Worm (Caenorhabditis elegans) whole organism, early embryonic: Measurements from ENCODE around the gene F42G4.6.

Experiments
- B0310.2 ChIP-seq: sonication (generic microtip); optimal IDR thresholded peaks from 2 replicates; lab custom pipeline; 2016; ENCODE audit warnings: mild to moderate bottlenecking, missing genetic modification characterization, missing compliant biosample characterization
- F13C5.2 ChIP-seq: sonication (generic microtip); optimal IDR thresholded peaks from 2 replicates; lab custom pipeline; 2017; ENCODE audit warnings: mild to moderate bottlenecking, missing genetic modification characterization, inconsistent platforms, missing compliant biosample characterization
- aly-1 ChIP-seq: sonication (generic microtip); optimal IDR thresholded peaks from 2 replicates; lab custom pipeline; 2016; ENCODE audit warnings: missing genetic modification characterization, missing compliant biosample characterization
- ama-1 ChIP-seq: fragments of 150-350 bp; optimal IDR thresholded peaks from 2 replicates; lab custom pipeline; 2014
- ceh-13 ChIP-seq: fragments of 200-800 bp; sonication (Bioruptor generic); optimal IDR thresholded peaks from 2 replicates; lab custom pipeline; 2018; ENCODE audit warnings: mild to moderate bottlenecking, missing genetic modification characterization, missing compliant biosample characterization
- ceh-36 ChIP-seq: sonication (generic microtip); optimal IDR thresholded peaks from 2 replicates; lab custom pipeline; 2016; ENCODE audit warnings: missing genetic modification characterization, inconsistent platforms, missing compliant biosample characterization
- ets-7 ChIP-seq: sonication (generic microtip); optimal IDR thresholded peaks from 2 replicates; lab custom pipeline; 2016; ENCODE audit warnings: missing genotype, missing genetic modification characterization, missing compliant biosample characterization
- flt-1 ChIP-seq: fragments of 200-800 bp; sonication (Bioruptor generic); IDR thresholded peaks from 2 replicates; pipeline ENCODE4 v1.3.6; 2022; ENCODE audit warnings: missing genetic modification characterization, missing compliant biosample characterization
- hmbx-1 ChIP-seq: sonication (generic microtip); optimal IDR thresholded peaks from 2 replicates; lab custom pipeline; 2016; ENCODE audit warnings: mild to moderate bottlenecking, missing genetic modification characterization, missing compliant biosample characterization
- hmg-4 ChIP-seq: fragments of 200-800 bp; sonication (Bioruptor generic); optimal IDR thresholded peaks from 2 replicates; lab custom pipeline; 2018; ENCODE audit warnings: mild to moderate bottlenecking, missing genetic modification characterization, missing compliant biosample characterization
- hnd-1 ChIP-seq: sonication (generic microtip); optimal IDR thresholded peaks from 2 replicates; lab custom pipeline; 2016; ENCODE audit warnings: missing genetic modification characterization, missing compliant biosample characterization
- pes-1 ChIP-seq: fragments of 200-800 bp; sonication (Bioruptor generic); IDR thresholded peaks from 2 replicates; pipeline ENCODE4 v1.3.6; 2022; ENCODE audit warnings: missing genetic modification reagents, missing genetic modification characterization, missing compliant biosample characterization
- scrt-1 ChIP-seq: fragments of 200-800 bp; sonication (Bioruptor generic); IDR thresholded peaks from 2 replicates; pipeline ENCODE4 v1.3.6; 2022; ENCODE audit warnings: missing genetic modification characterization, missing compliant biosample characterization
- sea-1 ChIP-seq: fragments of 200-800 bp; sonication (Bioruptor generic); conservative IDR thresholded peaks from 2 replicates; pipeline ENCODE4 v1.3.6; 2022; ENCODE audit warnings: missing genetic modification characterization, missing compliant biosample characterization
- tbx-11 ChIP-seq: fragments of 200-800 bp; sonication (Bioruptor generic); IDR thresholded peaks from 2 replicates; pipeline ENCODE4 v1.3.6; 2022; ENCODE audit warnings: missing genetic modification characterization, missing compliant biosample characterization
- tbx-37 ChIP-seq: fragments of 200-800 bp; sonication (Bioruptor generic); conservative IDR thresholded peaks from 2 replicates; pipeline ENCODE4 v1.3.6; 2022; ENCODE audit warnings: missing genetic modification reagents, missing genetic modification characterization, missing compliant biosample characterization
- tra-4 ChIP-seq: sonication (generic microtip); optimal IDR thresholded peaks from 2 replicates; lab custom pipeline; 2017; ENCODE audit warnings: missing genetic modification characterization, missing compliant biosample characterization

Gene F42G4.6

DNA sequence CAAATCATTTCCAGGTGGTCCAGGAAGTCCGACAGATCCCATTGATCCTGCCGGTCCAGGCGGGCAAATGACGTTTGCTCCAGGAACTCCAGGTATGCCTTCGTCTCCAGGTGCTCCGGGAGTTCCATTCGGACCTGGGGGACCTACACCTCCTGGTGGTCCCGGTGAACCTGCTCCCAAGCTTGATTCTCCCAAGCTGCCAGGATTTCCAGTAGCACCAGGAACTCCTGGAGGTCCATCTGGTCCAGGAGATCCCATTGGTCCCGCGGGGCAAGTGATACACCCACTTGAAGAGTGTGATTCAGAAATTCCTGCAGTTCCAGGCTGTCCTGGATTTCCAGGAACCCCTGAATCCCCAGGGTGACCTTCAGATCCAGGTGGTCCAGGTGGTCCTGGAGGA is 17.2 kb downstream of the F42G4.6 start:
- TF ChIP-seq flt-1 (GFP tag; lab: Robert Waterston, UW), result no peak
- no peak for TF ChIP-seq scrt-1
- no peak for TF ChIP-seq hnd-1 (tag; lab: Kevin White, UChicago)
- TF ChIP-seq B0310.2 (tag; lab: Kevin White, UChicago), result no peak
- no peak for TF ChIP-seq pes-1 (GFP tag; lab: Robert Waterston, UW)
- no peak for TF ChIP-seq ceh-36 (tag; lab: Kevin White, UChicago)
- TF ChIP-seq ets-7 (tag; lab: Kevin White, UChicago), result no peak
- no peak for TF ChIP-seq sea-1 (GFP tag; lab: Robert Waterston, UW)
- no peak for TF ChIP-seq F13C5.2 (tag; lab: Kevin White, UChicago)
- no peak for TF ChIP-seq ceh-13
- no peak for TF ChIP-seq tbx-11 (GFP tag; lab: Robert Waterston, UW)
- no peak for TF ChIP-seq tra-4

DNA sequence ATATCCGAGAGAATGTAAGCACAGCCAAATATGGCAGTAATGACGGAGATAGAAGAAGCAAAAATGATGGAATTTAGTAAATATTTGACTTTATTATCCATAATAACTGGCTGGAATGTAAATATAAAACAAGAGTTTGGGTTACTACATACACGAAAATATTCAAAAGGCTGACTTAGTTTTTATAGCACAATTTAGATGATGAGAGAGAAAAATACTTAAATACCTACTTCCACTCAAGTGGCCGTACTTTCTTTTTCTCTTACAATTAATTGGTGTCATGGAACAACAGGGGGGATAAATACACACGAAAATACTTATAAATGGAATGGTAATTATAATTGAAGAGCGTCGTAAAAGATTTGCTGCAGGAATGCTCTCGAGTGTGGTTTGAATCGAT is 19.0 kb downstream of the F42G4.6 start, which contains the start of gene col-86:
col-86 (minus strand) TSS at position 101 of the 400 bp plus-strand sequence.
- TF ChIP-seq sea-1 (GFP tag; lab: Robert Waterston, UW) (no peak), flt-1 (GFP tag; lab: Robert Waterston, UW) (no peak), F13C5.2 (tag; lab: Kevin White, UChicago) (no peak), tbx-11 (GFP tag; lab: Robert Waterston, UW) (no peak), ama-1 (lab: Kevin White, UChicago) (no peak), aly-1 (tag; lab: Kevin White, UChicago) (no peak), ceh-36 (tag; lab: Kevin White, UChicago) (no peak), hnd-1 (tag; lab: Kevin White, UChicago) (no peak), tbx-37 (no peak), tra-4 (no peak), scrt-1 (no peak)

DNA sequence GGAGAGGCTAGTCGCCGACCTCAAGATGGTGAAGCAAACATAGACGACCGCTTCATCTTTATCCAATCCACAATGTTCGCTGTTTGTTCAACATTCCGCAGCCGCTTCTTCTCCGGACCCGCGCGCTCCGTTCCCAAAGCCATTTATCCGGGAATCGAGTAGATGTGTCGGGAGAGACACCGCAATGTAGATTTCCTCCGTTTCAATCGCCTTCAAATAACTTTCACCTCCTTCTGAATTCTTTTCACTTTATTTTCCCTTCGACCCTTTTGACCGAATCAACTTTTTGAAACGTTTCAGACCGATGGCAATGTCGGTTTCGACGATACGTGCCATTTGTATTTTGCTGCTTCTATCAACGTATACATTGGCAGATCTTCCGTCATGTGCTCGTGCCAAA is 28.5 kb downstream of the F42G4.6 start, which contains the start of gene pqn-32:
pqn-32 (plus strand) TSS at position 301 of the 400 bp plus-strand sequence.
- TF ChIP-seq sea-1 (GFP tag; lab: Robert Waterston, UW), result no peak
- TF ChIP-seq ets-7 (tag; lab: Kevin White, UChicago), result no peak
- TF ChIP-seq hmbx-1 (tag; lab: Kevin White, UChicago), result no peak
- no peak for TF ChIP-seq pes-1 (GFP tag; lab: Robert Waterston, UW)
- no peak for TF ChIP-seq ama-1 (lab: Kevin White, UChicago)
- TF ChIP-seq B0310.2 (tag; lab: Kevin White, UChicago), result no peak
- no peak for TF ChIP-seq hmg-4 (GFP tag; lab: Kevin White, UChicago)
- TF ChIP-seq aly-1 (tag; lab: Kevin White, UChicago), result no peak
- no peak for TF ChIP-seq ceh-13
- no peak for TF ChIP-seq flt-1 (GFP tag; lab: Robert Waterston, UW)
- TF ChIP-seq tbx-11 (GFP tag; lab: Robert Waterston, UW), result no peak
- no peak for TF ChIP-seq hnd-1 (tag; lab: Kevin White, UChicago)
- no peak for TF ChIP-seq tbx-37

DNA sequence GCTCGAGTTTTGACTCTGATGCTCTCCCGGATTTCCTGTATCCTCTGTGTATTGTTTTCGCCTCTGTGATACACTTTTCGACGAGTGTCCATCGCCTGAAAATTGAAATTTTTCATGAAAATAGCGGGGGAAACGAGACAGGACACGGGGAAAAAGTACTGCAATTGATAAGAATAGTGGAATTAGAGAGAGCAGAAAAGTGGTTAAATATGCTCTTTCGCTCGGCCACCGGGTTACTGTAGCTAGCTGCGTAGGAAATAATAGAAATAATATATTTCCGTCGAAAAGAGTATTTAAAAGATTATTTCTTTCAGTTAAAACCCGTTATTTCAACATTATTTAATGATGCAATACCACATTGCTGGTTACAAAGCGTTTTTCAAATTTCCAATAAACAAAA is 37.5 kb downstream of the F42G4.6 start, which contains the start of gene rict-1:
rict-1 (minus strand) TSS at position 101 of the 400 bp plus-strand sequence.
- TF ChIP-seq aly-1 (tag; lab: Kevin White, UChicago) (no peak), hmbx-1 (tag; lab: Kevin White, UChicago) (no peak), scrt-1 (no peak), ceh-13 (no peak), F13C5.2 (tag; lab: Kevin White, UChicago) (no peak), hnd-1 (tag; lab: Kevin White, UChicago) (no peak), ceh-36 (tag; lab: Kevin White, UChicago) (no peak), tbx-37 (no peak), hmg-4 (GFP tag; lab: Kevin White, UChicago) (no peak)

DNA sequence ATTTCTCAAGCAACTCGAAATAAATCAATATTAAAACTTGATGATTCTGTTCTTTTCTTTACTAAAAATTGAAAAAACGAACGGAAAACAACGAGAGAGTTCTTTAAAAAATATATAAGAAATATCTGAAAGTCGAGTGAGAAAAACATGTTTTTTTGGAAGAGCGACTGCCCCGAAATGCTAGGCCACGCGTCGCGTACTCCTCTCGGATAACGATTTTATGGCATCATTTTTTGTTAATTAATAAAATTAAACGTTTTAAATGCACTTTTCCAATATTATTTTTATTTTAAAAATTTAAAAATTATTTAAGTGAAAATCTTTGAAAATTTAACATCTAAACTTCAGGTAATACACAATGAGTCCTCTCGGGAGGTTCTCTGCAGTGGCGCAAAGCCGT is 38.0 kb downstream of the F42G4.6 start, which contains the start of gene gfm-1:
gfm-1 (plus strand) TSS at position 349 of the 400 bp plus-strand sequence.
- TF ChIP-seq ceh-13, result peak; percentile 12
- TF ChIP-seq pes-1 (GFP tag; lab: Robert Waterston, UW), result peak; percentile 65
- TF ChIP-seq tbx-37, result peak; percentile 69; the same call in 1 of the 2 replicates
- 0 out of 2 replicates have a peak, but pooled peaks have one; percentile 25 for TF ChIP-seq flt-1 (GFP tag; lab: Robert Waterston, UW)
- TF ChIP-seq F13C5.2 (tag; lab: Kevin White, UChicago), result no peak

DNA sequence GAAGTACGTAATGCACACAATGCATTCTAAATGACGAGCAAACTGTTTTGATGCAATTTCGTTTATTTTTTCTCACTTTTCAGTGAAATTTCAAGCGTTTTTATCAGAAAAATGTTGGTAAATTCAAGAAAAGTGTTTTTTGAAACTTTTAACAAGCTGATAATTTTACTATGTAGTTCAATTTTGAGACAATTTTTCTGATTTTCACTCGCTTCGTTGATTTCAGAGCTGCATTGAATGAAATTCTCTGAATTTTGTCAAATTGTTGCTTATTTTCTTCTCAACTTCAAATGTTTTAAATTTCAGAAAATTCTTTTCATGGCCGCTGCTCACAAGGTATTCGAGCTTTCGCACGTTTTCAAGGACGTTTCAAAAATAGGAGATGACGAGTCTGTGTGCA is 43.5 kb downstream of the F42G4.6 start, which contains the start of gene bath-45:
bath-45 (plus strand) TSS at position 301 of the 400 bp plus-strand sequence.
- TF ChIP-seq tbx-37 (no peak), B0310.2 (tag; lab: Kevin White, UChicago) (no peak), sea-1 (GFP tag; lab: Robert Waterston, UW) (no peak), ets-7 (tag; lab: Kevin White, UChicago) (no peak), ama-1 (lab: Kevin White, UChicago) (no peak), flt-1 (GFP tag; lab: Robert Waterston, UW) (no peak), ceh-13 (no peak), F13C5.2 (tag; lab: Kevin White, UChicago) (no peak), aly-1 (tag; lab: Kevin White, UChicago) (no peak), scrt-1 (no peak), hnd-1 (tag; lab: Kevin White, UChicago) (no peak), ceh-36 (tag; lab: Kevin White, UChicago) (no peak), hmbx-1 (tag; lab: Kevin White, UChicago) (no peak), pes-1 (GFP tag; lab: Robert Waterston, UW) (no peak), tra-4 (no peak), tbx-11 (GFP tag; lab: Robert Waterston, UW) (no peak)

DNA sequence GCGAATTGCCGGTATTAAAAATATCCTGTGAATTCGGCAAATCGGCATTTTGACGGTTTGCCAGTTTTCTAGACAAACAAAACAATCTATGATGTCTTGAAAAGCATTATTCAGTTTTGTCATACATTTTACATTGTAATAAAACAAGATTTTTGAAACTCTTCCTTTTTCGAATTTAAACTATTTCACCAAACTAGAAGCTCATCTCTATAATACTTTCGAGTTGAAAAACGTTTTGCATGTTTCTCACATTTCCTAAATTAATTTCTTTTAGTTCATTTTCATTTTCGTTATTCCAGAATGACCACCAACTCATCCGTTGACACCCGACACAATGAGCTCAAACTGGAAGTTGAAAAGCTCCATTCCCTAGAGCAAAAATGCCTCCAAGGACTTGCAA is 50.4 kb downstream of the F42G4.6 start, which contains the start of gene F29C12.6:
F29C12.6 (plus strand) TSS at position 301 of the 400 bp plus-strand sequence.
- TF ChIP-seq scrt-1, result no peak
- no peak for TF ChIP-seq tra-4
- no peak for TF ChIP-seq ets-7 (tag; lab: Kevin White, UChicago)
- no peak for TF ChIP-seq tbx-37
- TF ChIP-seq ceh-36 (tag; lab: Kevin White, UChicago), result no peak
- TF ChIP-seq hmbx-1 (tag; lab: Kevin White, UChicago), result no peak
- TF ChIP-seq tbx-11 (GFP tag; lab: Robert Waterston, UW), result no peak
- TF ChIP-seq hmg-4 (GFP tag; lab: Kevin White, UChicago), result no peak
- TF ChIP-seq hnd-1 (tag; lab: Kevin White, UChicago), result no peak
- TF ChIP-seq ceh-13, result no peak
- no peak for TF ChIP-seq B0310.2 (tag; lab: Kevin White, UChicago)
- TF ChIP-seq flt-1 (GFP tag; lab: Robert Waterston, UW), result no peak
- TF ChIP-seq pes-1 (GFP tag; lab: Robert Waterston, UW), result no peak
- TF ChIP-seq aly-1 (tag; lab: Kevin White, UChicago), result no peak
- no peak for TF ChIP-seq ama-1 (lab: Kevin White, UChicago)
- TF ChIP-seq sea-1 (GFP tag; lab: Robert Waterston, UW), result no peak
- no peak for TF ChIP-seq F13C5.2 (tag; lab: Kevin White, UChicago)
